Worm (Caenorhabditis elegans): ENCODE measurements around the gene far-4.

DNA sequence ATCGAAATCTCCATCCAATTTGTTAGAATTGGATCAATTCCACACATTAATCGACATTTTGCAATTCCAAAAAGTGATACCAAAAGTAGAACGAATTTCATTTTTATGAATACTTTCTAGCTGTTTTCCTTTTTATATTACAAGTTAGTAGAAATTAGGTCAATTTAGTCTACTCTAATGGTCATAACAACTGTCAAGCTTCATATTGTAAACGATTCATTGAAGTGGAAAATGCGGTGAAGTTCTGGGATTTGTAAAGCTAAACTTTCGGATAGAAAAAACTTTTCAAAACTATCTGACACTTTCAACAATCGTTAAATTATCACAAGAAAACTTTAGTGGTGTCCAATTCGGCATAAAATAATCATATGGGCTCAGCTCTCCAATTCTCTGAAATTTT lies 35.1 kb upstream of the far-4 start, which contains the start of gene W07G4.7:
- TF ChIP-seq ama-1 (optimal IDR thresholded peaks at IDR 0.05): no peak
- TF ChIP-seq flt-1 (GFP tag; IDR thresholded peaks at IDR 0.05): no peak
- TF ChIP-seq scrt-1 (GFP tag; IDR thresholded peaks at IDR 0.05): no peak
- no peak for TF ChIP-seq sea-1 (GFP tag; conservative IDR thresholded peaks at IDR 0.05)
- TF ChIP-seq hmg-4 (GFP tag; optimal IDR thresholded peaks at IDR 0.05): no peak
- TF ChIP-seq B0310.2 (tag; optimal IDR thresholded peaks at IDR 0.05): no peak
- TF ChIP-seq ets-7 (tag; optimal IDR thresholded peaks at IDR 0.05): no peak
- no peak for TF ChIP-seq aly-1 (tag; optimal IDR thresholded peaks at IDR 0.05)
- TF ChIP-seq tbx-37 (GFP tag; conservative IDR thresholded peaks at IDR 0.05): no peak
- no peak for TF ChIP-seq hnd-1 (tag; optimal IDR thresholded peaks at IDR 0.05)
- no peak for TF ChIP-seq ceh-13 (GFP tag; optimal IDR thresholded peaks at IDR 0.05)
- no peak for TF ChIP-seq F13C5.2 (tag; optimal IDR thresholded peaks at IDR 0.05)
- TF ChIP-seq ceh-36 (tag; optimal IDR thresholded peaks at IDR 0.05): no peak

Data from whole organism, early embryonic.